Fruit fly (Drosophila melanogaster) whole organism, embryonic: Measurements from ENCODE around the gene Oatp33Eb.

Experiments
- Atf-2 ChIP-seq: fragments of 200-800 bp; sonication (Bioruptor generic); optimal IDR thresholded peaks from 2 replicates; lab custom pipeline; 2016; ENCODE audit warnings: missing biosample characterization, missing genetic modification characterization
- BEAF-32 ChIP-seq: fragments of 200-800 bp; sonication (Bioruptor generic); optimal IDR thresholded peaks from 3 replicates; lab custom pipeline; 2017; ENCODE audit warnings: missing biosample characterization, missing genetic modification characterization, mild to moderate bottlenecking, moderate library complexity, missing genetic modification reagents
- Blimp-1 ChIP-seq: fragments of 200-800 bp; sonication (Bioruptor generic); optimal IDR thresholded peaks from 3 replicates; lab custom pipeline; 2018; ENCODE audit warnings: missing biosample characterization, missing genetic modification characterization, mild to moderate bottlenecking, moderate library complexity, missing genetic modification reagents
- CG1024 ChIP-seq: fragments of 200-800 bp; sonication (Bioruptor generic); IDR thresholded peaks from 2 replicates; pipeline ENCODE4 v1.3.6; 2022; ENCODE audit warnings: missing biosample characterization, missing genetic modification characterization
- CG10979 ChIP-seq: fragments of 200-800 bp; sonication (Bioruptor generic); optimal IDR thresholded peaks from 2 replicates; lab custom pipeline; 2018; ENCODE audit warnings: missing biosample characterization, mild to moderate bottlenecking, missing genetic modification characterization, moderate library complexity
- CG11504 ChIP-seq: fragments of 200-800 bp; sonication (Bioruptor generic); optimal IDR thresholded peaks from 3 replicates; lab custom pipeline; 2019; ENCODE audit warnings: missing biosample characterization, mild to moderate bottlenecking, missing genetic modification characterization, moderate library complexity
- CG12236 ChIP-seq: fragments of 200-800 bp; sonication (Bioruptor generic); optimal IDR thresholded peaks from 2 replicates; lab custom pipeline; 2016; ENCODE audit warnings: missing biosample characterization, missing genetic modification characterization
- CG12299 ChIP-seq: fragments of 200-800 bp; sonication (Bioruptor generic); optimal IDR thresholded peaks from 2 replicates; lab custom pipeline; 2018; ENCODE audit warnings: missing biosample characterization, mild to moderate bottlenecking, missing genetic modification characterization
- CG14860 ChIP-seq: fragments of 200-800 bp; sonication (Bioruptor generic); IDR thresholded peaks from 3 replicates; pipeline ENCODE4 v1.3.6; 2022; ENCODE audit warnings: missing biosample characterization, missing genetic modification characterization; ENCODE audit not compliant: partially characterized antibody
- CG17361 ChIP-seq: fragments of 200-800 bp; sonication (Bioruptor generic); IDR thresholded peaks from 3 replicates; pipeline ENCODE4 v1.3.6; 2022; ENCODE audit warnings: missing biosample characterization, missing genetic modification characterization
- CG17612 ChIP-seq: fragments of 200-800 bp; sonication (Bioruptor generic); IDR thresholded peaks from 2 replicates; pipeline ENCODE4 v1.3.6; 2022; ENCODE audit warnings: missing biosample characterization, missing genetic modification characterization
- CG17802 ChIP-seq: fragments of 200-800 bp; sonication (Bioruptor generic); optimal IDR thresholded peaks from 2 replicates; lab custom pipeline; 2018; ENCODE audit warnings: missing biosample characterization, mild to moderate bottlenecking, missing genetic modification characterization, moderate library complexity
- CG17829 ChIP-seq: fragments of 200-800 bp; optimal IDR thresholded peaks from 2 replicates; lab custom pipeline; 2019; ENCODE audit warnings: missing biosample characterization, mild to moderate bottlenecking, missing genetic modification characterization, moderate library complexity
- CG18262 ChIP-seq: fragments of 200-800 bp; optimal IDR thresholded peaks from 3 replicates; lab custom pipeline; 2019; ENCODE audit warnings: missing biosample characterization, mild to moderate bottlenecking, missing genetic modification characterization, moderate library complexity
- CG2678 ChIP-seq: fragments of 200-800 bp; sonication (Bioruptor generic); optimal IDR thresholded peaks from 3 replicates; lab custom pipeline; 2019; ENCODE audit warnings: missing biosample characterization, mild to moderate bottlenecking, missing genetic modification characterization, moderate library complexity
- CG30403 ChIP-seq: fragments of 200-800 bp; sonication (Bioruptor generic); optimal IDR thresholded peaks from 3 replicates; lab custom pipeline; 2016; ENCODE audit warnings: missing biosample characterization, missing genetic modification characterization
- CG34422 ChIP-seq: fragments of 200-800 bp; sonication (Bioruptor generic); IDR thresholded peaks from 3 replicates; pipeline ENCODE4 v1.3.6; 2022; ENCODE audit warnings: missing biosample characterization, missing genetic modification characterization
- CG4424 ChIP-seq: fragments of 200-800 bp; sonication (Bioruptor generic); optimal IDR thresholded peaks from 3 replicates; lab custom pipeline; 2016; ENCODE audit warnings: missing biosample characterization, missing genetic modification characterization
- CG4707 ChIP-seq: fragments of 200-800 bp; sonication (Bioruptor generic); optimal IDR thresholded peaks from 2 replicates; lab custom pipeline; 2018; ENCODE audit warnings: missing biosample characterization, mild to moderate bottlenecking, missing genetic modification characterization, moderate library complexity
- CG4820 ChIP-seq: fragments of 200-800 bp; sonication (Bioruptor generic); optimal IDR thresholded peaks from 3 replicates; lab custom pipeline; 2016; ENCODE audit warnings: missing biosample characterization, missing genetic modification characterization
- CG6854 ChIP-seq: fragments of 200-800 bp; sonication (Bioruptor generic); optimal IDR thresholded peaks from 3 replicates; lab custom pipeline; 2017; ENCODE audit warnings: missing biosample characterization, mild to moderate bottlenecking, missing genetic modification characterization
- CG8924 ChIP-seq: fragments of 200-800 bp; optimal IDR thresholded peaks from 3 replicates; lab custom pipeline; 2019; ENCODE audit warnings: missing biosample characterization, mild to moderate bottlenecking, missing genetic modification characterization, moderate library complexity
- CoRest ChIP-seq: fragments of 200-800 bp; sonication (Bioruptor generic); optimal IDR thresholded peaks from 3 replicates; lab custom pipeline; 2018; ENCODE audit warnings: missing biosample characterization, mild to moderate bottlenecking, missing genetic modification characterization, moderate library complexity
- Dip3 ChIP-seq: fragments of 200-800 bp; sonication (Bioruptor generic); optimal IDR thresholded peaks from 3 replicates; lab custom pipeline; 2016; ENCODE audit warnings: missing biosample characterization, missing genetic modification characterization
- Elba2 ChIP-seq: fragments of 200-800 bp; sonication (Bioruptor generic); optimal IDR thresholded peaks from 3 replicates; lab custom pipeline; 2016; ENCODE audit warnings: missing biosample characterization, missing genetic modification characterization
- HLH3B ChIP-seq: fragments of 200-800 bp; sonication (Bioruptor generic); IDR thresholded peaks from 2 replicates; pipeline ENCODE4 v1.3.6; 2022; ENCODE audit warnings: missing biosample characterization, missing genetic modification characterization
- Hr51 ChIP-seq, 2 experiments: fragments of 200-800 bp; sonication (Bioruptor generic); optimal IDR thresholded peaks; 2 replicates in 1 of 2; 3 replicates in 1 of 2; lab custom pipeline; 2016 to 2018; ENCODE audit warnings: missing biosample characterization in 2 of 2, missing genetic modification characterization in 2 of 2, mild to moderate bottlenecking in 1 of 2, moderate library complexity in 1 of 2
- MTF-1 ChIP-seq: fragments of 200-800 bp; sonication (Bioruptor generic); optimal IDR thresholded peaks from 2 replicates; lab custom pipeline; 2018; ENCODE audit warnings: missing biosample characterization, mild to moderate bottlenecking, missing genetic modification characterization, borderline replicate concordance
- Meics ChIP-seq: fragments of 200-800 bp; sonication (Bioruptor generic); optimal IDR thresholded peaks from 2 replicates; lab custom pipeline; 2017; ENCODE audit warnings: missing biosample characterization, mild to moderate bottlenecking, missing genetic modification characterization
- Sox100B ChIP-seq: fragments of 200-800 bp; sonication (Bioruptor generic); optimal IDR thresholded peaks from 3 replicates; lab custom pipeline; 2018; ENCODE audit warnings: missing biosample characterization, mild to moderate bottlenecking, missing genetic modification characterization
- Sox102F ChIP-seq: fragments of 200-800 bp; sonication (Bioruptor generic); optimal IDR thresholded peaks from 2 replicates; lab custom pipeline; 2018; ENCODE audit warnings: missing biosample characterization, mild to moderate bottlenecking, missing genetic modification characterization, moderate library complexity
- Sry-β ChIP-seq: fragments of 200-800 bp; sonication (Bioruptor generic); optimal IDR thresholded peaks from 2 replicates; lab custom pipeline; 2018; ENCODE audit warnings: missing biosample characterization, mild to moderate bottlenecking, missing genetic modification characterization, moderate library complexity
- Tbp ChIP-seq: fragments of >200 bp; optimal IDR thresholded peaks from 2 replicates; lab custom pipeline; 2018; ENCODE audit warnings: missing biosample characterization, missing genetic modification characterization
- Xrp1 ChIP-seq: fragments of 200-800 bp; sonication (Bioruptor generic); IDR thresholded peaks from 2 replicates; pipeline ENCODE4 v1.3.6; 2022; ENCODE audit warnings: missing biosample characterization, missing genetic modification characterization
- bcd ChIP-seq: fragments of 200-800 bp; sonication (Bioruptor generic); optimal IDR thresholded peaks from 2 replicates; lab custom pipeline; 2017; ENCODE audit warnings: missing biosample characterization, mild to moderate bottlenecking, missing genetic modification characterization
- bowl ChIP-seq: fragments of 200-800 bp; sonication (Bioruptor generic); IDR thresholded peaks from 2 replicates; pipeline ENCODE4 v1.3.6; 2022; ENCODE audit warnings: missing biosample characterization, missing genetic modification characterization
- cato ChIP-seq: fragments of 200-800 bp; sonication (Bioruptor generic); optimal IDR thresholded peaks from 2 replicates; lab custom pipeline; 2016; ENCODE audit warnings: missing biosample characterization, missing genetic modification characterization, borderline replicate concordance
- caup ChIP-seq: fragments of 200-800 bp; sonication (Bioruptor generic); optimal IDR thresholded peaks from 3 replicates; lab custom pipeline; 2017; ENCODE audit warnings: missing biosample characterization, mild to moderate bottlenecking, missing genetic modification characterization, moderate library complexity; ENCODE audit not compliant: severe bottlenecking
- da ChIP-seq: fragments of 200-800 bp; sonication (Bioruptor generic); optimal IDR thresholded peaks from 2 replicates; lab custom pipeline; 2016; ENCODE audit warnings: missing biosample characterization, missing genetic modification characterization
- dm ChIP-seq: fragments of 200-800 bp; sonication (Bioruptor generic); optimal IDR thresholded peaks from 3 replicates; lab custom pipeline; 2016; ENCODE audit warnings: missing biosample characterization, missing genetic modification characterization
- fd64A ChIP-seq: fragments of 200-800 bp; sonication (Bioruptor generic); optimal IDR thresholded peaks from 3 replicates; lab custom pipeline; 2018; ENCODE audit warnings: missing biosample characterization, mild to moderate bottlenecking, missing genetic modification characterization
- h ChIP-seq: fragments of >200 bp; optimal IDR thresholded peaks from 2 replicates; lab custom pipeline; 2017
- prd ChIP-seq, 3 experiments: fragments of >200 bp in 2 of 3; fragments of 200-800 bp in 1 of 3; sonication (Bioruptor generic) in 1 of 3; optimal IDR thresholded peaks in 2 of 3; IDR thresholded peaks in 1 of 3; 2 replicates in 2 of 3; 3 replicates in 1 of 3; pipeline versions ENCODE4 v1.3.6 to Lab custom; 2017 to 2022; ENCODE audit warnings: missing biosample characterization in 1 of 3, missing genetic modification characterization in 1 of 3
- psq ChIP-seq: fragments of 200-800 bp; sonication (Bioruptor generic); optimal IDR thresholded peaks from 2 replicates; lab custom pipeline; 2017; ENCODE audit warnings: missing biosample characterization, missing genetic modification characterization
- sens ChIP-seq: fragments of 200-800 bp; sonication (Bioruptor generic); peaks from one replicate; lab custom pipeline; 2016; ENCODE audit warnings: missing biosample characterization, missing genetic modification characterization
- sima ChIP-seq: fragments of 200-800 bp; sonication (Bioruptor generic); optimal IDR thresholded peaks from 2 replicates; lab custom pipeline; 2016; ENCODE audit warnings: missing biosample characterization, missing genetic modification characterization
- sisA ChIP-seq: fragments of 200-800 bp; sonication (Bioruptor generic); IDR thresholded peaks from 2 replicates; pipeline ENCODE4 v1.3.6; 2022; ENCODE audit warnings: missing biosample characterization, missing genetic modification characterization
- sna ChIP-seq: fragments of 200-800 bp; sonication (Bioruptor generic); IDR thresholded peaks from 2 replicates; pipeline ENCODE4 v1.3.6; 2022; ENCODE audit warnings: missing biosample characterization, missing genetic modification characterization; ENCODE audit not compliant: partially characterized antibody
- vvl ChIP-seq: fragments of 200-800 bp; sonication (Bioruptor generic); IDR thresholded peaks from 2 replicates; pipeline ENCODE4 v1.3.6; 2022; ENCODE audit warnings: missing biosample characterization, missing genetic modification characterization

The Oatp33Eb gene

dm6 chr2L:12415485-12416137 lies 32.7 kb upstream of the Oatp33Eb start (continued):
- TF ChIP-seq CG17802: no peak
- TF ChIP-seq Elba2: no peak
- TF ChIP-seq CG34422 (GFP tag; lab: Robert Waterston, UW): no peak
- peak; percentile 17; the same call in 1 of the 2 replicates for TF ChIP-seq Xrp1 (GFP tag; lab: Robert Waterston, UW)
- no peak for TF ChIP-seq Sry-β (GFP tag; lab: Kevin White, UChicago)
- peak; percentile 72; the same call in 2 of the 3 replicates for TF ChIP-seq CG17361 (GFP tag; lab: Robert Waterston, UW)
- no peak for TF ChIP-seq bowl (GFP tag; lab: Robert Waterston, UW)
- TF ChIP-seq dm (GFP tag; lab: Kevin White, UChicago): no peak
- TF ChIP-seq Dip3 (GFP tag; lab: Kevin White, UChicago): no peak
- TF ChIP-seq psq (GFP tag; lab: Kevin White, UChicago): no peak
- no peak for TF ChIP-seq CG6854 (GFP tag; lab: Kevin White, UChicago)
- TF ChIP-seq CG12299: no peak
- TF ChIP-seq CG17612 (GFP tag; lab: Robert Waterston, UW): no peak
- TF ChIP-seq CG17829: peak; percentile 11
- TF ChIP-seq prd (optimal IDR thresholded peaks at IDR 0.05; lab: Kevin White, UChicago): no peak
- TF ChIP-seq prd (GFP tag; IDR thresholded peaks at IDR 0.05; lab: Robert Waterston, UW): no peak
- peak; percentile 42 for TF ChIP-seq Sox100B (GFP tag; lab: Kevin White, UChicago)
- TF ChIP-seq sima (GFP tag; lab: Kevin White, UChicago): no peak
- no peak for TF ChIP-seq sna (GFP tag; lab: Robert Waterston, UW)
- TF ChIP-seq da: no peak
- TF ChIP-seq BEAF-32 (GFP tag; lab: Kevin White, UChicago): no peak
- TF ChIP-seq cato (GFP tag; lab: Kevin White, UChicago): no peak
- TF ChIP-seq CG12236 (GFP tag; lab: Kevin White, UChicago): no peak
- TF ChIP-seq CG2678 (tag; lab: Kevin White, UChicago): peak; percentile 55
- TF ChIP-seq vvl (GFP tag; lab: Robert Waterston, UW): 0 out of 2 replicates have a peak, but pooled peaks have one; percentile 5
- peak; percentile 42 for TF ChIP-seq Sox102F
- TF ChIP-seq CG18262 (tag; lab: Kevin White, UChicago): peak; percentile 63
- TF ChIP-seq Hr51 (GFP tag; optimal IDR thresholded peaks at IDR 0.05; lab: Kevin White, UChicago): peak in 1 of 2 experiments; percentile 44
- no peak for TF ChIP-seq CG1024 (GFP tag; lab: Robert Waterston, UW)
- TF ChIP-seq h (lab: Kevin White, UChicago): no peak
- TF ChIP-seq caup: no peak
- peak; percentile 34 for TF ChIP-seq CG8924 (tag; lab: Kevin White, UChicago)
- TF ChIP-seq HLH3B: no peak
- TF ChIP-seq MTF-1 (GFP tag; lab: Kevin White, UChicago): no peak
- TF ChIP-seq CG10979 (tag; lab: Kevin White, UChicago): no peak
- TF ChIP-seq CG4707: no peak
- TF ChIP-seq bcd (GFP tag; lab: Kevin White, UChicago): peak; percentile 13
- TF ChIP-seq Atf-2 (GFP tag; lab: Kevin White, UChicago): no peak
- TF ChIP-seq Tbp (GFP tag; lab: Kevin White, UChicago): no peak
- peak; percentile 37 for TF ChIP-seq Blimp-1 (GFP tag; lab: Kevin White, UChicago)
- no peak for TF ChIP-seq CG14860
- peak; percentile 53 for TF ChIP-seq CG30403
- peak; percentile 84 for TF ChIP-seq sens
- no peak for TF ChIP-seq sisA (GFP tag; lab: Robert Waterston, UW)
- peak; percentile 66 for TF ChIP-seq CG11504
- TF ChIP-seq CG4424 (GFP tag; lab: Kevin White, UChicago): peak; percentile 19
- TF ChIP-seq Meics (GFP tag; lab: Kevin White, UChicago): peak; percentile 48
- peak; percentile 46 for TF ChIP-seq CoRest
- peak; percentile 4 for TF ChIP-seq CG4820 (GFP tag; lab: Kevin White, UChicago)
- no peak for TF ChIP-seq fd64A (GFP tag; lab: Kevin White, UChicago)
